Worm (Caenorhabditis elegans) whole organism, L1 larva: ENCODE results near the gene grl-8.

Experiments
- C16A3.4 ChIP-seq: fragments of 150-350 bp; optimal IDR thresholded peaks from 2 replicates; lab custom pipeline; 2014; ENCODE audit warnings: missing biosample characterization, missing genetic modification characterization
- C34B4.2 ChIP-seq: sonication (generic microtip); optimal IDR thresholded peaks from 2 replicates; lab custom pipeline; 2017; ENCODE audit warnings: mild to moderate bottlenecking, missing genetic modification characterization, missing compliant biosample characterization
- F16B12.6 ChIP-seq: fragments of 150-350 bp; optimal IDR thresholded peaks from 2 replicates; lab custom pipeline; 2014; ENCODE audit warnings: missing biosample characterization, missing genetic modification characterization
- aha-1 ChIP-seq: fragments of 150-350 bp; optimal IDR thresholded peaks from 2 replicates; lab custom pipeline; 2014; ENCODE audit warnings: missing biosample characterization, missing genetic modification characterization
- aly-2 ChIP-seq: fragments of 150-350 bp; optimal IDR thresholded peaks from 2 replicates; lab custom pipeline; 2014; ENCODE audit warnings: missing biosample characterization, missing genetic modification characterization
- ama-1 ChIP-seq: fragments of 150-350 bp; optimal IDR thresholded peaks from 2 replicates; lab custom pipeline; 2014
- ceh-63 ChIP-seq: fragments of 200-800 bp; sonication (Bioruptor generic); optimal IDR thresholded peaks from 2 replicates; lab custom pipeline; 2018; ENCODE audit warnings: mild to moderate bottlenecking, missing genetic modification characterization, missing compliant biosample characterization
- ceh-8 ChIP-seq: fragments of 200-800 bp; sonication (Bioruptor generic); optimal IDR thresholded peaks from 2 replicates; lab custom pipeline; 2018; ENCODE audit warnings: mild to moderate bottlenecking, missing genetic modification characterization, moderate library complexity, missing compliant biosample characterization
- ces-1 ChIP-seq: fragments of 150-350 bp; optimal IDR thresholded peaks from 2 replicates; lab custom pipeline; 2014; ENCODE audit warnings: missing biosample characterization, missing genetic modification reagents, missing genetic modification characterization
- dsc-1 ChIP-seq: sonication (generic microtip); optimal IDR thresholded peaks from 2 replicates; lab custom pipeline; 2016; ENCODE audit warnings: mild to moderate bottlenecking, missing genetic modification characterization, missing compliant biosample characterization
- efl-1 ChIP-seq, 4 experiments: fragments of 150-350 bp; optimal IDR thresholded peaks in 3 of 4; peaks in 1 of 4; 1 replicate in 1 of 4; 2 replicates in 3 of 4; lab custom pipeline; 2014; ENCODE audit warnings: missing biosample characterization in 2 of 4, missing genetic modification characterization in 2 of 4, missing genetic modification reagents in 2 of 4
- efl-3 ChIP-seq: fragments of 200-800 bp; sonication (Bioruptor generic); optimal IDR thresholded peaks from 2 replicates; lab custom pipeline; 2018; ENCODE audit warnings: mild to moderate bottlenecking, missing genetic modification characterization, missing compliant biosample characterization
- elt-2 ChIP-seq: sonication (generic microtip); optimal IDR thresholded peaks from 2 replicates; lab custom pipeline; 2016; ENCODE audit warnings: missing genetic modification characterization, mild to moderate bottlenecking, inconsistent platforms, missing compliant biosample characterization, missing genetic modification reagents
- fkh-4 ChIP-seq: sonication (generic microtip); optimal IDR thresholded peaks from 2 replicates; lab custom pipeline; 2016; ENCODE audit warnings: missing compliant biosample characterization, missing genetic modification characterization, borderline replicate concordance
- fkh-8 ChIP-seq: sonication (generic microtip); optimal IDR thresholded peaks from 2 replicates; lab custom pipeline; 2016; ENCODE audit warnings: mild to moderate bottlenecking, missing genetic modification characterization, missing compliant biosample characterization
- grh-1 ChIP-seq: fragments of 200-800 bp; sonication (Bioruptor generic); IDR thresholded peaks from 2 replicates; pipeline ENCODE4 v1.3.6; 2022; ENCODE audit warnings: missing genetic modification reagents, missing genetic modification characterization, missing compliant biosample characterization
- hlh-17 ChIP-seq: fragments of 200-800 bp; sonication (Bioruptor generic); optimal IDR thresholded peaks from 2 replicates; lab custom pipeline; 2018; ENCODE audit warnings: missing genetic modification characterization, mild to moderate bottlenecking, missing compliant biosample characterization, moderate library complexity, borderline replicate concordance
- hlh-4 ChIP-seq: sonication (generic microtip); optimal IDR thresholded peaks from 2 replicates; lab custom pipeline; 2016; ENCODE audit warnings: mild to moderate bottlenecking, missing genetic modification characterization, missing compliant biosample characterization
- hpl-2 ChIP-seq: fragments of 150-350 bp; optimal IDR thresholded peaks from 2 replicates; lab custom pipeline; 2014; ENCODE audit warnings: missing biosample characterization, missing genetic modification reagents, missing genetic modification characterization
- irx-1 ChIP-seq: sonication (generic microtip); optimal IDR thresholded peaks from 2 replicates; lab custom pipeline; 2016; ENCODE audit warnings: missing genetic modification characterization, missing compliant biosample characterization
- jun-1 ChIP-seq: fragments of 150-350 bp; optimal IDR thresholded peaks from 2 replicates; lab custom pipeline; 2014; ENCODE audit warnings: missing biosample characterization, missing genetic modification reagents, missing genetic modification characterization
- lin-13 ChIP-seq: fragments of 150-350 bp; optimal IDR thresholded peaks from 2 replicates; lab custom pipeline; 2014; ENCODE audit warnings: missing biosample characterization, missing genetic modification reagents, missing genetic modification characterization
- lin-35 ChIP-seq, 2 experiments: fragments of 150-350 bp; optimal IDR thresholded peaks; 2 replicates each; lab custom pipeline; 2014; ENCODE audit warnings: missing biosample characterization in 2 of 2, missing genetic modification characterization in 2 of 2, missing genetic modification reagents in 2 of 2
- lin-39 ChIP-seq: fragments of 150-350 bp; optimal IDR thresholded peaks from 2 replicates; lab custom pipeline; 2014; ENCODE audit warnings: missing biosample characterization, missing genetic modification reagents, missing genetic modification characterization
- mep-1 ChIP-seq: fragments of 150-350 bp; optimal IDR thresholded peaks from 2 replicates; lab custom pipeline; 2014; ENCODE audit warnings: missing biosample characterization, missing genetic modification characterization
- nhr-12 ChIP-seq: sonication (generic microtip); optimal IDR thresholded peaks from 2 replicates; lab custom pipeline; 2017; ENCODE audit warnings: missing biosample characterization, missing genetic modification characterization
- nhr-20 ChIP-seq: sonication (generic microtip); optimal IDR thresholded peaks from 2 replicates; lab custom pipeline; 2016; ENCODE audit warnings: mild to moderate bottlenecking, missing genetic modification characterization, missing compliant biosample characterization
- nhr-237 ChIP-seq: fragments of 150-350 bp; optimal IDR thresholded peaks from 2 replicates; lab custom pipeline; 2014; ENCODE audit warnings: missing biosample characterization, missing genetic modification characterization
- nhr-47 ChIP-seq: sonication (generic microtip); optimal IDR thresholded peaks from 2 replicates; lab custom pipeline; 2016; ENCODE audit warnings: mild to moderate bottlenecking, missing genetic modification characterization, moderate library complexity, missing compliant biosample characterization
- nhr-71 ChIP-seq: sonication (generic microtip); optimal IDR thresholded peaks from 2 replicates; lab custom pipeline; 2016; ENCODE audit warnings: mild to moderate bottlenecking, missing genetic modification characterization, moderate library complexity, missing compliant biosample characterization
- nhr-84 ChIP-seq: sonication (generic microtip); optimal IDR thresholded peaks from 2 replicates; lab custom pipeline; 2017; ENCODE audit warnings: missing biosample characterization, missing genetic modification characterization
- nhr-90 ChIP-seq: sonication (generic microtip); optimal IDR thresholded peaks from 2 replicates; lab custom pipeline; 2016; ENCODE audit warnings: mild to moderate bottlenecking, missing genetic modification characterization, missing compliant biosample characterization; ENCODE audit not compliant: poor library complexity
- pax-3 ChIP-seq: fragments of 200-800 bp; sonication (Bioruptor generic); optimal IDR thresholded peaks from 2 replicates; lab custom pipeline; 2018; ENCODE audit warnings: mild to moderate bottlenecking, missing genetic modification characterization, moderate library complexity, missing compliant biosample characterization
- pqm-1 ChIP-seq: sonication (generic microtip); optimal IDR thresholded peaks from 3 replicates; lab custom pipeline; 2017; ENCODE audit warnings: missing biosample characterization, missing genetic modification characterization
- snpc-4 ChIP-seq: fragments of 150-350 bp; optimal IDR thresholded peaks from 2 replicates; lab custom pipeline; 2014; ENCODE audit warnings: missing biosample characterization, missing genetic modification characterization
- snu-23 ChIP-seq: sonication (generic microtip); optimal IDR thresholded peaks from 2 replicates; lab custom pipeline; 2016; ENCODE audit warnings: missing genetic modification characterization, missing compliant biosample characterization
- sox-4 ChIP-seq: sonication (generic microtip); optimal IDR thresholded peaks from 2 replicates; lab custom pipeline; 2016; ENCODE audit warnings: missing genetic modification characterization, missing compliant biosample characterization
- sptf-1 ChIP-seq: fragments of 150-350 bp; optimal IDR thresholded peaks from 2 replicates; lab custom pipeline; 2014; ENCODE audit warnings: missing biosample characterization, missing genetic modification characterization
- tbx-2 ChIP-seq: sonication (generic microtip); optimal IDR thresholded peaks from 2 replicates; lab custom pipeline; 2016; ENCODE audit warnings: missing genetic modification characterization, missing compliant biosample characterization
- unc-62 ChIP-seq: fragments of 150-350 bp; optimal IDR thresholded peaks from 2 replicates; lab custom pipeline; 2014; ENCODE audit warnings: missing biosample characterization, missing genetic modification reagents, missing genetic modification characterization
- unc-86 ChIP-seq: sonication (generic microtip); optimal IDR thresholded peaks from 2 replicates; lab custom pipeline; 2016; ENCODE audit warnings: missing genetic modification characterization, missing compliant biosample characterization
- vab-15 ChIP-seq: sonication (generic microtip); optimal IDR thresholded peaks from 2 replicates; lab custom pipeline; 2017; ENCODE audit warnings: missing genotype, mild to moderate bottlenecking, missing genetic modification characterization, missing compliant biosample characterization
- xbp-1 ChIP-seq: sonication (generic microtip); optimal IDR thresholded peaks from 2 replicates; lab custom pipeline; 2016; ENCODE audit warnings: missing genetic modification characterization, missing compliant biosample characterization
- ztf-4 ChIP-seq: fragments of 150-350 bp; optimal IDR thresholded peaks from 2 replicates; lab custom pipeline; 2014; ENCODE audit warnings: missing biosample characterization, missing genetic modification characterization

Gene grl-8

ce11 chrV:6732995-6733394, at the start of gene grl-8:
TSS of gene grl-8 (minus strand) at chrV:6733095.
- no peak for TF ChIP-seq ztf-4 (tag; lab: Kevin White, UChicago)
- TF ChIP-seq lin-39 (tag; lab: Kevin White, UChicago), result no peak
- no peak for TF ChIP-seq fkh-4 (tag; lab: Kevin White, UChicago)
- TF ChIP-seq elt-2, result no peak
- no peak for TF ChIP-seq sptf-1 (tag; lab: Kevin White, UChicago)
- no peak for TF ChIP-seq irx-1
- TF ChIP-seq unc-86 (tag; lab: Kevin White, UChicago), result no peak
- no peak for TF ChIP-seq nhr-47 (tag; lab: Kevin White, UChicago)
- no peak for TF ChIP-seq mep-1 (tag; lab: Kevin White, UChicago)
- TF ChIP-seq nhr-12 (tag; lab: Kevin White, UChicago), result no peak
- no peak for TF ChIP-seq lin-35 (GFP tag; optimal IDR thresholded peaks at IDR 0.05; lab: Kevin White, UChicago)
- TF ChIP-seq pax-3 (tag; lab: Kevin White, UChicago), result no peak
- no peak for TF ChIP-seq snpc-4 (tag; lab: Kevin White, UChicago)
- TF ChIP-seq unc-62 (GFP tag; lab: Kevin White, UChicago), result no peak
- TF ChIP-seq nhr-84, result no peak
- no peak for TF ChIP-seq hpl-2 (GFP tag; lab: Kevin White, UChicago)
- TF ChIP-seq dsc-1 (tag; lab: Kevin White, UChicago), result no peak
- TF ChIP-seq, all 84 proteins: peak for 0

ce11 chrV:6782260-6782659, 49.4 kb upstream of the grl-8 start:
- TF ChIP-seq nhr-20 (tag; lab: Kevin White, UChicago), result no peak
- no peak for TF ChIP-seq elt-2
- TF ChIP-seq efl-3 (GFP tag; lab: Kevin White, UChicago), result no peak
- TF ChIP-seq F16B12.6 (tag; lab: Kevin White, UChicago), result no peak
- no peak for TF ChIP-seq lin-13 (GFP tag; lab: Kevin White, UChicago)
- TF ChIP-seq ces-1 (GFP tag; lab: Kevin White, UChicago), result no peak
- no peak for TF ChIP-seq nhr-71
- TF ChIP-seq aly-2 (tag; lab: Kevin White, UChicago), result no peak
- TF ChIP-seq fkh-4 (tag; lab: Kevin White, UChicago), result no peak
- no peak for TF ChIP-seq efl-1 (optimal IDR thresholded peaks at IDR 0.05; lab: Kevin White, UChicago)
- no peak for TF ChIP-seq efl-1 (GFP tag; optimal IDR thresholded peaks at IDR 0.05 in 1 of 2; lab: Kevin White, UChicago)

ce11 chrV:6780676-6781075, 47.8 kb upstream of the grl-8 start:
- TF ChIP-seq ceh-63 (no peak), fkh-8 (tag; lab: Kevin White, UChicago) (peak; percentile 48), C34B4.2 (tag; lab: Kevin White, UChicago) (no peak), sox-4 (tag; lab: Kevin White, UChicago) (no peak), nhr-71 (peak; percentile 54), tbx-2 (tag; lab: Kevin White, UChicago) (no peak), hlh-4 (tag; lab: Kevin White, UChicago) (peak; percentile 62), snu-23 (GFP tag; lab: Kevin White, UChicago) (no peak), snpc-4 (tag; lab: Kevin White, UChicago) (no peak), nhr-47 (tag; lab: Kevin White, UChicago) (peak; percentile 33)
- TF ChIP-seq, all 84 proteins: peak for 4

ce11 chrV:6780166-6780565, 47.3 kb upstream of the grl-8 start, which contains the start of gene ZC404.15:
TSS of gene ZC404.15 (plus strand) at chrV:6780466.
- TF ChIP-seq nhr-237 (tag; lab: Kevin White, UChicago) (no peak), ama-1 (no peak), jun-1 (no peak), C16A3.4 (no peak), sptf-1 (tag; lab: Kevin White, UChicago) (no peak), nhr-90 (tag; lab: Kevin White, UChicago) (no peak), aha-1 (tag; lab: Kevin White, UChicago) (no peak), vab-15 (tag; lab: Kevin White, UChicago) (no peak), pqm-1 (no peak), fkh-8 (tag; lab: Kevin White, UChicago) (no peak), hlh-17 (GFP tag; lab: Kevin White, UChicago) (no peak), grh-1 (GFP tag; lab: Robert Waterston, UW) (no peak), xbp-1 (tag; lab: Kevin White, UChicago) (no peak), ceh-8 (no peak), efl-3 (GFP tag; lab: Kevin White, UChicago) (no peak)
